Worm (Caenorhabditis elegans) whole organism, early embryonic: ENCODE results near the gene ndx-2.
A peak's percentile ranks its signal among the peaks of the same experiment; 100 is the strongest.

Source experiments
- B0310.2 ChIP-seq: sonication (generic microtip); optimal IDR thresholded peaks from 2 replicates; lab custom pipeline; 2016; ENCODE audit warnings: mild to moderate bottlenecking, missing genetic modification characterization, missing compliant biosample characterization
- F13C5.2 ChIP-seq: sonication (generic microtip); optimal IDR thresholded peaks from 2 replicates; lab custom pipeline; 2017; ENCODE audit warnings: mild to moderate bottlenecking, missing genetic modification characterization, inconsistent platforms, missing compliant biosample characterization
- aly-1 ChIP-seq: sonication (generic microtip); optimal IDR thresholded peaks from 2 replicates; lab custom pipeline; 2016; ENCODE audit warnings: missing genetic modification characterization, missing compliant biosample characterization
- ama-1 ChIP-seq: fragments of 150-350 bp; optimal IDR thresholded peaks from 2 replicates; lab custom pipeline; 2014
- ceh-13 ChIP-seq: fragments of 200-800 bp; sonication (Bioruptor generic); optimal IDR thresholded peaks from 2 replicates; lab custom pipeline; 2018; ENCODE audit warnings: mild to moderate bottlenecking, missing genetic modification characterization, missing compliant biosample characterization
- ceh-36 ChIP-seq: sonication (generic microtip); optimal IDR thresholded peaks from 2 replicates; lab custom pipeline; 2016; ENCODE audit warnings: missing genetic modification characterization, inconsistent platforms, missing compliant biosample characterization
- ets-7 ChIP-seq: sonication (generic microtip); optimal IDR thresholded peaks from 2 replicates; lab custom pipeline; 2016; ENCODE audit warnings: missing genotype, missing genetic modification characterization, missing compliant biosample characterization
- flt-1 ChIP-seq: fragments of 200-800 bp; sonication (Bioruptor generic); IDR thresholded peaks from 2 replicates; pipeline ENCODE4 v1.3.6; 2022; ENCODE audit warnings: missing genetic modification characterization, missing compliant biosample characterization
- hmbx-1 ChIP-seq: sonication (generic microtip); optimal IDR thresholded peaks from 2 replicates; lab custom pipeline; 2016; ENCODE audit warnings: mild to moderate bottlenecking, missing genetic modification characterization, missing compliant biosample characterization
- hmg-4 ChIP-seq: fragments of 200-800 bp; sonication (Bioruptor generic); optimal IDR thresholded peaks from 2 replicates; lab custom pipeline; 2018; ENCODE audit warnings: mild to moderate bottlenecking, missing genetic modification characterization, missing compliant biosample characterization
- hnd-1 ChIP-seq: sonication (generic microtip); optimal IDR thresholded peaks from 2 replicates; lab custom pipeline; 2016; ENCODE audit warnings: missing genetic modification characterization, missing compliant biosample characterization
- pes-1 ChIP-seq: fragments of 200-800 bp; sonication (Bioruptor generic); IDR thresholded peaks from 2 replicates; pipeline ENCODE4 v1.3.6; 2022; ENCODE audit warnings: missing genetic modification reagents, missing genetic modification characterization, missing compliant biosample characterization
- scrt-1 ChIP-seq: fragments of 200-800 bp; sonication (Bioruptor generic); IDR thresholded peaks from 2 replicates; pipeline ENCODE4 v1.3.6; 2022; ENCODE audit warnings: missing genetic modification characterization, missing compliant biosample characterization
- sea-1 ChIP-seq: fragments of 200-800 bp; sonication (Bioruptor generic); conservative IDR thresholded peaks from 2 replicates; pipeline ENCODE4 v1.3.6; 2022; ENCODE audit warnings: missing genetic modification characterization, missing compliant biosample characterization
- tbx-11 ChIP-seq: fragments of 200-800 bp; sonication (Bioruptor generic); IDR thresholded peaks from 2 replicates; pipeline ENCODE4 v1.3.6; 2022; ENCODE audit warnings: missing genetic modification characterization, missing compliant biosample characterization
- tbx-37 ChIP-seq: fragments of 200-800 bp; sonication (Bioruptor generic); conservative IDR thresholded peaks from 2 replicates; pipeline ENCODE4 v1.3.6; 2022; ENCODE audit warnings: missing genetic modification reagents, missing genetic modification characterization, missing compliant biosample characterization
- tra-4 ChIP-seq: sonication (generic microtip); optimal IDR thresholded peaks from 2 replicates; lab custom pipeline; 2017; ENCODE audit warnings: missing genetic modification characterization, missing compliant biosample characterization

Gene ndx-2

DNA sequence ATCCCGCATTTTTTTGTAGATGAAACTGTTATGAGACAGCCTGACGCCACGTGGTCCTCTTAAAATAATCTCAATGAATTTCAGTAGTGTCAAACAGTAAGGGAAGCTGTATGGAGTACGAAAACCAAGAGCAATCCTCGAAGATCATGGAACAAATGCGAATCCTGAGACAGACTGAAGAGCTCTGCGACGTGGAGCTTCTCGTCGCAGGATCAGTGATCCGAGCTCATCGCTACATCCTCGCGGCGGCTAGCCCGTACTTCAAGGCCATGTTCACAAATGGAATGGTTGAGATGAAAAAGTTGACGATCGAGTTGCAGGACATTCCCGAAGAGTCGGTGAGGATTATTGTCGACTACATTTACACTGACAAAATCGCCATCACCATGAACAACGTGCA, 19.4 kb upstream of the ndx-2 start:
- TF ChIP-seq tra-4 (tag; lab: Kevin White, UChicago) (no peak), F13C5.2 (tag; lab: Kevin White, UChicago) (no peak), hmbx-1 (tag; lab: Kevin White, UChicago) (no peak), ceh-13 (GFP tag; lab: Kevin White, UChicago) (no peak), sea-1 (GFP tag; lab: Robert Waterston, UW) (no peak)

DNA sequence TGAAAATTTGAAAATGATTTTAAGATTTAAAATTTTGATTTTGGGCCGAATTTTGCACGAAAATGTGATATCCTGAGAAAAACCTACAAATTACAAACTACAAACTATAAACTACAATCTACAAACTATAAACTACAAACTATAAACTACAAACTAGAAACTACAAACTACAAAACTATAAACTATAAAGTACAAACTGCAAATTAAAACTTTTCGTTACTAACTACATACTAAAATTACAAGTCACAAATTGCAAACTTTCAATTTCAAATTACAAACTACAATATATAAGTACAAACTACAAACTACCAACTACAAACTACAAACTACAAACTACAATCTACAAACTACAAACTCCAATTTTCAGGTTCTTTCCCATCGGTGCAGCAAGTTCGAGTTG, 18.7 kb upstream of the ndx-2 start:
- TF ChIP-seq sea-1 (GFP tag; lab: Robert Waterston, UW) (no peak), ama-1 (lab: Kevin White, UChicago) (no peak), hmbx-1 (tag; lab: Kevin White, UChicago) (no peak), tra-4 (tag; lab: Kevin White, UChicago) (no peak), tbx-37 (GFP tag; lab: Robert Waterston, UW) (no peak), ceh-36 (no peak), aly-1 (no peak), flt-1 (GFP tag; lab: Robert Waterston, UW) (no peak), F13C5.2 (tag; lab: Kevin White, UChicago) (no peak), ets-7 (tag; lab: Kevin White, UChicago) (no peak), hnd-1 (tag; lab: Kevin White, UChicago) (no peak), hmg-4 (GFP tag; lab: Kevin White, UChicago) (no peak), tbx-11 (no peak), ceh-13 (GFP tag; lab: Kevin White, UChicago) (no peak), scrt-1 (GFP tag; lab: Robert Waterston, UW) (no peak), pes-1 (GFP tag; lab: Robert Waterston, UW) (no peak)

DNA sequence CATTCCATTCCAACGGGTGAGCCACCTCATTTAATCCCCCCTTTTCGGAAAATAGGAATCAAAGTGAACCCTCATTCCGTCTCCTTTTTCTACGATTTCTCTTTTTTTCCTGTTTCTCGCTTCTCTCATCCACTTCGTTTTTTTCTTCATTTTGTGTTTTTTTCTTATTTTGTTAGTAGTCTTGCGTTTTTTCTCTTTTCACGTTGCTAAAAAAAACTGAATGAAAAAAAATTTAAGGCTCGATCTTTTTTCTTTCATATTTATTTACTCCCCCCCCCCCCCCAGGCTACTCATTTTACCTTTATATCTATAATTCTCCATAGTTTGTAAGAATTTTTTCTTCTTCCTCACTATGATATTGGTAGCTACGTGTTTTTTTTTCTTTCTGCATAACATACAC, 12.8 kb upstream of the ndx-2 start:
- TF ChIP-seq tbx-37 (GFP tag; lab: Robert Waterston, UW) (no peak), tbx-11 (no peak), B0310.2 (no peak), F13C5.2 (tag; lab: Kevin White, UChicago) (no peak)

DNA sequence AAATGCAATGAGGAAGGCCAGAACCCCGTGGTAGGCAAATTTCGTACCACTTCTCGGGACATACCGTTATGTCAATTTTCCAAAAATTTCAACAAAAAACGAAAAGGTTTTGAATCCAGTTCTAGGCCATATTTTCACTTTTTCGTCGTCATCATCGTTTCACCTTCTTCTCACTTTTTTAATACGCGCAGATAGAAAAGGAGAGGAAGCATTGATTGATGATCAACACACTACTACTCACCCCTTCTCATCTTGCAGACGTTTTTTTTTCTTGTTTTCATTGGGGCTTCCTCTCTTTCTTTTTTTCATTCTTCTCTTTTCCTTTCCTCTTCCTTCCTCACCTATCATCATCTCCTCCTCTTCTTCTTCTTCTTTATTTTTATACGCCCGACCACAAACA, 10.9 kb upstream of the ndx-2 start:
- no peak for TF ChIP-seq tbx-11
- TF ChIP-seq ceh-13 (GFP tag; lab: Kevin White, UChicago), result no peak
- no peak for TF ChIP-seq tbx-37 (GFP tag; lab: Robert Waterston, UW)
- TF ChIP-seq aly-1, result no peak
- no peak for TF ChIP-seq scrt-1 (GFP tag; lab: Robert Waterston, UW)
- no peak for TF ChIP-seq pes-1 (GFP tag; lab: Robert Waterston, UW)
- TF ChIP-seq hmbx-1 (tag; lab: Kevin White, UChicago), result no peak

DNA sequence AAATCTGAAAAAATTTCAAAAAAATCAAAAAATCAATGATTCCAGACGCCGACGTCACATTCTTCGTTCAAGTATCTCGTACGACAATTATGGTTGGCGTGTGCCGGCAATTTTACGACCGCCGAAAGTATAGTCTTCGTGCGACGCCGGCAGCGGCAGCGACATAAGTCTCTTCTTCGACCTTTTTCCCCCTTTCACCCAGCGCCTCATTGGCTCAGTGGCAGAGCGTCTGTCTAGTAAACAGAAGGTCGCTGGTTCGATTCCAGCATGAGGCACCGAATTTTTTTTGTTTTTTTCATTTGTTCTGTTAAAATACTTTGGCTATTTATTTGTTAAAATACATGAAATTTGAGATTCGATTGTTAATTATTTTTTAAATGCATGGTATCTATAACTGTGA, 9.0 kb upstream of the ndx-2 start:
- peak; percentile 45 for TF ChIP-seq hnd-1 (tag; lab: Kevin White, UChicago)
- TF ChIP-seq ama-1 (lab: Kevin White, UChicago), result no peak
- peak; percentile 85 for TF ChIP-seq flt-1 (GFP tag; lab: Robert Waterston, UW)
- peak; percentile 61 for TF ChIP-seq B0310.2
- TF ChIP-seq scrt-1 (GFP tag; lab: Robert Waterston, UW), result peak; percentile 72; the same call in 1 of the 2 replicates
- TF ChIP-seq ets-7 (tag; lab: Kevin White, UChicago), result peak; percentile 15
- TF ChIP-seq F13C5.2 (tag; lab: Kevin White, UChicago), result peak; percentile 6
- peak; percentile 33 for TF ChIP-seq tra-4 (tag; lab: Kevin White, UChicago)
- peak; percentile 53 for TF ChIP-seq ceh-13 (GFP tag; lab: Kevin White, UChicago)
- peak; percentile 58 for TF ChIP-seq tbx-37 (GFP tag; lab: Robert Waterston, UW)
- peak; percentile 92 for TF ChIP-seq tbx-11
- TF ChIP-seq aly-1, result peak; percentile 84
- TF ChIP-seq hmg-4 (GFP tag; lab: Kevin White, UChicago), result peak; percentile 77
- peak; percentile 83; the same call in 1 of the 2 replicates for TF ChIP-seq sea-1 (GFP tag; lab: Robert Waterston, UW)
- peak; percentile 91 for TF ChIP-seq pes-1 (GFP tag; lab: Robert Waterston, UW)
- TF ChIP-seq hmbx-1 (tag; lab: Kevin White, UChicago), result no peak
- peak; percentile 60 for TF ChIP-seq ceh-36

DNA sequence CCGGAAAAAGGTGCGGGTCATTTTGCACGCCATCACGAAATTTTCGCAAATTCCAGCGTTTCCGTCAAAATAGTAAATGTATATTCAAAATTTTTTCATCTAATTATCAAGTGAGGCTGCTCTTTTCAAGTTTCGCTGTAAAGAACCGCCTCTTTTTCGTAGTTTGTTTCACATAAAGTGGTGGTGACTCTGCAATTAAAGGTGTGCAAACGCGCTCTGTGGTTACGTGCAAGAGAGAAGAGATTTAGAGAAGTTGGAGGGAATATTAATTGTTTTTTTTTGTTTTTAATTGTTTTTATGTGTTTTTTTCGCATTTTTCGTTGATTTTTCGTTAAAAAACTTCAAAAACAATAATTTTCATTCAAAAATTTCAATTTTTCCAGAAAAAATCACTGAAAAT, 7.8 kb upstream of the ndx-2 start, which contains the start of gene W02G9.3:
Gene W02G9.3, plus strand, starts transcription at position 384 of the 400 bp plus-strand sequence.
- TF ChIP-seq tbx-37 (GFP tag; lab: Robert Waterston, UW), result no peak
- TF ChIP-seq hmbx-1 (tag; lab: Kevin White, UChicago), result no peak
- peak; percentile 48 for TF ChIP-seq F13C5.2 (tag; lab: Kevin White, UChicago)
- TF ChIP-seq flt-1 (GFP tag; lab: Robert Waterston, UW), result no peak

DNA sequence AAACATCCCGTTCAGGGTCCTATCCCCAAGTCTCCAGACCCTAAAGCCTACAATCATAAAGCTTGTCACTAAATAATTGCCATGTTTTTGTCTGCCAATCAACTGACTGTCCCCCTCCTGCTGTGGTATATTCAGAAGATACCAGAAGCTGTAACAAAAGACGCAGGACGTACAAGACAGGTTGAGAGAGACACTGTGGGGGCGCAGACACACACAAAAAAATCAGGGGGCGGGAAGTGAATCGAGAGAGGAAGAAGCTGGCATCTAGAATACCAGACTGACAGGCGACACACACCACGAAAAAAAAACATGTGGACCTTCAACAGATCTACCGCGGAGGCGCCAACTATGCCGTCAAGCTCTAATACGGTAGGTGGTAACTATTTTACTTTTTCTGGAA, 6.4 kb upstream of the ndx-2 start, which contains the start of gene kel-8:
Gene kel-8, plus strand, starts transcription at position 301 of the 400 bp plus-strand sequence.
- TF ChIP-seq tbx-11, result no peak
- TF ChIP-seq hmg-4 (GFP tag; lab: Kevin White, UChicago), result no peak
- no peak for TF ChIP-seq hnd-1 (tag; lab: Kevin White, UChicago)
- no peak for TF ChIP-seq pes-1 (GFP tag; lab: Robert Waterston, UW)
- no peak for TF ChIP-seq F13C5.2 (tag; lab: Kevin White, UChicago)
- no peak for TF ChIP-seq ceh-13 (GFP tag; lab: Kevin White, UChicago)
- no peak for TF ChIP-seq tra-4 (tag; lab: Kevin White, UChicago)
- TF ChIP-seq flt-1 (GFP tag; lab: Robert Waterston, UW), result no peak
- no peak for TF ChIP-seq hmbx-1 (tag; lab: Kevin White, UChicago)
- TF ChIP-seq ets-7 (tag; lab: Kevin White, UChicago), result no peak
- TF ChIP-seq B0310.2, result no peak
- TF ChIP-seq ama-1 (lab: Kevin White, UChicago), result no peak
- no peak for TF ChIP-seq ceh-36
- no peak for TF ChIP-seq tbx-37 (GFP tag; lab: Robert Waterston, UW)
- TF ChIP-seq sea-1 (GFP tag; lab: Robert Waterston, UW), result no peak
- TF ChIP-seq aly-1, result no peak
- no peak for TF ChIP-seq scrt-1 (GFP tag; lab: Robert Waterston, UW)
